Worm (Caenorhabditis elegans): ENCODE results near the gene R09F10.5.

DNA sequence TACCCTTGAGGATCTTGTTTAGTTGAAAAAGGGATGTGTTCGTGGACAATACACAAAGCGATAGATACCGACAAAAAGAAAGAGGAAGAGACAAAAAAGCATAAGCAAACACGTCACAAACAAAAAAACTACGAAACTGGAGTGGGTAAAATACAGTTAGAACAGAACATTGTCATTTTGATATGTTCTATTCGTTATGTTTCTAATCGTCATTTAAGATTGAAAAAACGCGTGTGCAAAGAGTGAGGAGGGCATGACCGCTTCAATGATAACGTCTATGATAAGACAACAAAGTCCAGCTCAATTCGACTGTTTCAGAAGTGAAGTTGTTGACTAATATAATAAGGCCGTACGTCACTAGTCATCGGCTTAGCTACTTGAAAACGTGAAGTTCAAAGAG, 47.9 kb upstream of the R09F10.5 start:
- TF ChIP-seq him-1 (tag; optimal IDR thresholded peaks at IDR 0.05) (no peak), W03F9.2 (tag; optimal IDR thresholded peaks at IDR 0.05) (no peak), dao-5 (tag; optimal IDR thresholded peaks at IDR 0.05) (no peak)

Measured in whole organism, L4/young adult.